Worm (Caenorhabditis elegans) whole organism, L4/young adult: Measurements from ENCODE around the gene lim-4.

Experiments
- W03F9.2 ChIP-seq: fragments of 150-350 bp; optimal IDR thresholded peaks from 2 replicates; lab custom pipeline; 2014; ENCODE audit warnings: missing biosample characterization, missing genetic modification characterization
- dao-5 ChIP-seq: sonication (generic microtip); optimal IDR thresholded peaks from 2 replicates; lab custom pipeline; 2016; ENCODE audit warnings: missing genotype, missing genetic modification characterization, moderate library complexity, missing compliant biosample characterization

ce11 chrX:3867760-3868159 lies 5.6 kb downstream of the lim-4 start:
- TF ChIP-seq dao-5 (tag; lab: Kevin White, UChicago): no peak
- TF ChIP-seq W03F9.2 (tag; lab: Kevin White, UChicago): no peak
